Fruit fly (Drosophila melanogaster): Measurements from ENCODE around the gene simj.

dm6 chr3L:10693709-10694403 lies 29.3 kb downstream of the simj start, which contains the start of gene ND-13B:
- no peak for TF ChIP-seq CG8478 (optimal IDR thresholded peaks at IDR 0.05)
- TF ChIP-seq CTCF (optimal IDR thresholded peaks at IDR 0.05), result no peak
